Fruit fly (Drosophila melanogaster) whole organism, embryonic: ENCODE measurements around the gene CG13096.
A peak's percentile ranks its signal among the peaks of the same experiment; 100 is the strongest.

Source experiments
- Awh ChIP-seq: fragments of 200-800 bp; sonication (Bioruptor generic); IDR thresholded peaks from 2 replicates; pipeline ENCODE4, ENCODE4 v1.3.6; 2022; ENCODE audit warnings: missing biosample characterization, missing genetic modification characterization
- CG10979 ChIP-seq: fragments of 200-800 bp; sonication (Bioruptor generic); optimal IDR thresholded peaks from 2 replicates; lab custom pipeline; 2018; ENCODE audit warnings: missing biosample characterization, mild to moderate bottlenecking, missing genetic modification characterization, moderate library complexity
- CG11723 ChIP-seq: fragments of 200-800 bp; sonication (Bioruptor generic); optimal IDR thresholded peaks from 2 replicates; lab custom pipeline; 2017; ENCODE audit warnings: missing biosample characterization, mild to moderate bottlenecking, missing genetic modification characterization
- CG12104 ChIP-seq: fragments of 200-800 bp; sonication (Bioruptor generic); optimal IDR thresholded peaks from 3 replicates; lab custom pipeline; 2016; ENCODE audit warnings: missing biosample characterization, missing genetic modification characterization
- CG12299 ChIP-seq: fragments of 200-800 bp; sonication (Bioruptor generic); optimal IDR thresholded peaks from 2 replicates; lab custom pipeline; 2018; ENCODE audit warnings: missing biosample characterization, mild to moderate bottlenecking, missing genetic modification characterization
- CG13624 ChIP-seq: fragments of 200-800 bp; sonication (Bioruptor generic); optimal IDR thresholded peaks from 2 replicates; lab custom pipeline; 2016; ENCODE audit warnings: missing biosample characterization, missing genetic modification characterization
- CG14860 ChIP-seq: fragments of 200-800 bp; sonication (Bioruptor generic); IDR thresholded peaks from 3 replicates; pipeline ENCODE4 v1.3.6; 2022; ENCODE audit warnings: missing biosample characterization, missing genetic modification characterization; ENCODE audit not compliant: partially characterized antibody
- CG1529 ChIP-seq: fragments of 200-800 bp; sonication (Bioruptor generic); optimal IDR thresholded peaks from 3 replicates; lab custom pipeline; 2018; ENCODE audit warnings: missing biosample characterization, missing genetic modification characterization
- CG16779 ChIP-seq: fragments of 200-800 bp; sonication (Bioruptor generic); IDR thresholded peaks from 2 replicates; pipeline ENCODE4 v1.3.6; 2022; ENCODE audit warnings: missing biosample characterization, missing genetic modification characterization
- CG17328 ChIP-seq: fragments of 200-800 bp; sonication (Bioruptor generic); IDR thresholded peaks from 2 replicates; pipeline ENCODE4 v1.3.6; 2022; ENCODE audit warnings: missing biosample characterization, missing genetic modification characterization
- CG17802 ChIP-seq: fragments of 200-800 bp; sonication (Bioruptor generic); optimal IDR thresholded peaks from 2 replicates; lab custom pipeline; 2018; ENCODE audit warnings: missing biosample characterization, mild to moderate bottlenecking, missing genetic modification characterization, moderate library complexity
- CG2678 ChIP-seq: fragments of 200-800 bp; sonication (Bioruptor generic); optimal IDR thresholded peaks from 3 replicates; lab custom pipeline; 2019; ENCODE audit warnings: missing biosample characterization, mild to moderate bottlenecking, missing genetic modification characterization, moderate library complexity
- CG31441 ChIP-seq: fragments of 200-800 bp; sonication (Bioruptor generic); IDR thresholded peaks from 2 replicates; pipeline ENCODE4 v1.3.6; 2022; ENCODE audit warnings: missing biosample characterization, missing genetic modification characterization
- CG4328 ChIP-seq: fragments of 200-800 bp; sonication (Bioruptor generic); optimal IDR thresholded peaks from 3 replicates; lab custom pipeline; 2017; ENCODE audit warnings: missing biosample characterization, missing genetic modification reagents, missing genetic modification characterization
- CG4424 ChIP-seq: fragments of 200-800 bp; sonication (Bioruptor generic); optimal IDR thresholded peaks from 3 replicates; lab custom pipeline; 2016; ENCODE audit warnings: missing biosample characterization, missing genetic modification characterization
- CG5953 ChIP-seq: fragments of 200-800 bp; sonication (Bioruptor generic); IDR thresholded peaks from 2 replicates; pipeline ENCODE4 v1.3.6; 2022; ENCODE audit warnings: missing biosample characterization, missing genetic modification characterization
- CG6689 ChIP-seq: fragments of 200-800 bp; sonication (Bioruptor generic); IDR thresholded peaks from 2 replicates; pipeline ENCODE4 v1.3.6; 2022; ENCODE audit warnings: missing biosample characterization, missing genetic modification characterization
- CG8281 ChIP-seq: fragments of 200-800 bp; sonication (Bioruptor generic); optimal IDR thresholded peaks from 2 replicates; lab custom pipeline; 2018; ENCODE audit warnings: missing biosample characterization, mild to moderate bottlenecking, missing genetic modification characterization, moderate library complexity
- CG8765 ChIP-seq: fragments of 200-800 bp; sonication (Bioruptor generic); IDR thresholded peaks from 2 replicates; pipeline ENCODE4 v1.3.6; 2022; ENCODE audit warnings: missing biosample characterization, missing genetic modification characterization
- CG9609 ChIP-seq: fragments of 200-800 bp; sonication (Bioruptor generic); optimal IDR thresholded peaks from 3 replicates; lab custom pipeline; 2016; ENCODE audit warnings: missing biosample characterization, missing genetic modification characterization
- Dip2 ChIP-seq: fragments of 200-800 bp; sonication (Bioruptor generic); IDR thresholded peaks from 2 replicates; pipeline ENCODE4 v1.3.6; 2022; ENCODE audit warnings: missing biosample characterization, missing genetic modification characterization
- Gsc ChIP-seq: fragments of 200-800 bp; sonication (Bioruptor generic); IDR thresholded peaks from 2 replicates; pipeline ENCODE4 v1.3.6; 2022; ENCODE audit warnings: missing biosample characterization, missing genetic modification characterization
- HLH4C ChIP-seq: fragments of 200-800 bp; sonication (Bioruptor generic); IDR thresholded peaks from 3 replicates; pipeline ENCODE4 v1.3.6; 2022; ENCODE audit warnings: missing biosample characterization, missing genetic modification characterization; ENCODE audit not compliant: partially characterized antibody
- Hr51 ChIP-seq, 2 experiments: fragments of 200-800 bp; sonication (Bioruptor generic); optimal IDR thresholded peaks; 2 replicates in 1 of 2; 3 replicates in 1 of 2; lab custom pipeline; 2016 to 2018; ENCODE audit warnings: missing biosample characterization in 2 of 2, missing genetic modification characterization in 2 of 2, mild to moderate bottlenecking in 1 of 2, moderate library complexity in 1 of 2
- Meics ChIP-seq: fragments of 200-800 bp; sonication (Bioruptor generic); optimal IDR thresholded peaks from 2 replicates; lab custom pipeline; 2017; ENCODE audit warnings: missing biosample characterization, mild to moderate bottlenecking, missing genetic modification characterization
- Mes4 ChIP-seq: fragments of 200-800 bp; sonication (Bioruptor generic); optimal IDR thresholded peaks from 2 replicates; lab custom pipeline; 2016; ENCODE audit warnings: missing biosample characterization, missing genetic modification characterization
- NK7.1 ChIP-seq: fragments of 200-800 bp; sonication (Bioruptor generic); optimal IDR thresholded peaks from 3 replicates; lab custom pipeline; 2016; ENCODE audit warnings: missing biosample characterization, missing genetic modification characterization
- Taf1 ChIP-seq: fragments of 200-800 bp; sonication (Bioruptor generic); IDR thresholded peaks from 2 replicates; pipeline ENCODE4 v1.3.6; 2022; ENCODE audit warnings: missing biosample characterization, missing genetic modification characterization
- ara ChIP-seq: fragments of 200-800 bp; sonication (Bioruptor generic); IDR thresholded peaks from 2 replicates; pipeline ENCODE4 v1.3.6; 2022; ENCODE audit warnings: missing biosample characterization, missing genetic modification characterization
- bsh ChIP-seq, 2 experiments: fragments of 200-800 bp; sonication (Bioruptor generic); optimal IDR thresholded peaks; 2 replicates each; lab custom pipeline; 2017 to 2018; ENCODE audit warnings: mild to moderate bottlenecking in 2 of 2, missing biosample characterization in 2 of 2, missing genetic modification characterization in 2 of 2, moderate library complexity in 1 of 2
- cg ChIP-seq: fragments of 200-800 bp; sonication (Bioruptor generic); optimal IDR thresholded peaks from 3 replicates; lab custom pipeline; 2019; ENCODE audit warnings: missing biosample characterization, mild to moderate bottlenecking, missing genetic modification characterization, moderate library complexity
- ci ChIP-seq: fragments of 200-800 bp; sonication (Bioruptor generic); IDR thresholded peaks from 3 replicates; pipeline ENCODE4 v1.3.6; 2022; ENCODE audit warnings: missing biosample characterization, missing genetic modification characterization
- dmrt11E ChIP-seq: fragments of 200-800 bp; sonication (Bioruptor generic); optimal IDR thresholded peaks from 3 replicates; lab custom pipeline; 2018; ENCODE audit warnings: missing biosample characterization, mild to moderate bottlenecking, missing genetic modification characterization, moderate library complexity
- fd64A ChIP-seq: fragments of 200-800 bp; sonication (Bioruptor generic); optimal IDR thresholded peaks from 3 replicates; lab custom pipeline; 2018; ENCODE audit warnings: missing biosample characterization, mild to moderate bottlenecking, missing genetic modification characterization
- hkb ChIP-seq, 2 experiments: fragments of 200-800 bp in 1 of 2; fragments of >200 bp in 1 of 2; sonication (Bioruptor generic) in 1 of 2; IDR thresholded peaks in 1 of 2; optimal IDR thresholded peaks in 1 of 2; 2 replicates each; pipeline versions ENCODE4 v1.3.6 to Lab custom; 2017 to 2022; ENCODE audit warnings: missing biosample characterization in 1 of 2, missing genetic modification characterization in 1 of 2
- inv ChIP-seq: fragments of 200-800 bp; sonication (Bioruptor generic); IDR thresholded peaks from 2 replicates; pipeline ENCODE4 v1.3.6; 2022; ENCODE audit warnings: missing biosample characterization, missing genetic modification characterization; ENCODE audit not compliant: partially characterized antibody
- ken ChIP-seq: fragments of 200-800 bp; sonication (Bioruptor generic); IDR thresholded peaks from 3 replicates; pipeline ENCODE4 v1.3.6; 2022; ENCODE audit warnings: missing biosample characterization, missing genetic modification characterization
- lbe ChIP-seq: fragments of 200-800 bp; sonication (Bioruptor generic); optimal IDR thresholded peaks from 2 replicates; lab custom pipeline; 2016; ENCODE audit warnings: missing biosample characterization, mild to moderate bottlenecking, missing genetic modification characterization
- mirr ChIP-seq: fragments of 200-800 bp; sonication (Bioruptor generic); optimal IDR thresholded peaks from 3 replicates; lab custom pipeline; 2018; ENCODE audit warnings: missing biosample characterization, mild to moderate bottlenecking, missing genetic modification characterization
- nerfin-2 ChIP-seq: fragments of 200-800 bp; sonication (Bioruptor generic); IDR thresholded peaks from 2 replicates; pipeline ENCODE4 v1.3.6; 2022; ENCODE audit warnings: missing biosample characterization, missing genetic modification characterization; ENCODE audit not compliant: partially characterized antibody
- pho ChIP-seq: fragments of 200-800 bp; sonication (Bioruptor generic); optimal IDR thresholded peaks from 2 replicates; lab custom pipeline; 2016; ENCODE audit warnings: missing biosample characterization, missing genetic modification characterization
- phol ChIP-seq: fragments of 200-800 bp; sonication (Bioruptor generic); optimal IDR thresholded peaks from 3 replicates; lab custom pipeline; 2018; ENCODE audit warnings: missing biosample characterization, mild to moderate bottlenecking, missing genetic modification characterization, moderate library complexity
- pum ChIP-seq: fragments of 200-800 bp; sonication (Bioruptor generic); optimal IDR thresholded peaks from 2 replicates; lab custom pipeline; 2016; ENCODE audit warnings: missing biosample characterization, missing genetic modification characterization
- schlank ChIP-seq: fragments of 200-800 bp; sonication (Bioruptor generic); optimal IDR thresholded peaks from 2 replicates; lab custom pipeline; 2018; ENCODE audit warnings: missing biosample characterization, mild to moderate bottlenecking, missing genetic modification characterization
- slbo ChIP-seq: fragments of 200-800 bp; sonication (Bioruptor generic); IDR thresholded peaks from 2 replicates; pipeline ENCODE4 v1.3.6; 2022; ENCODE audit warnings: missing biosample characterization, missing genetic modification characterization
- trh ChIP-seq: fragments of 200-800 bp; sonication (Bioruptor generic); optimal IDR thresholded peaks from 2 replicates; lab custom pipeline; 2016; ENCODE audit warnings: missing biosample characterization, missing genetic modification characterization
- tup ChIP-seq: fragments of 200-800 bp; sonication (Bioruptor generic); optimal IDR thresholded peaks from 2 replicates; lab custom pipeline; 2016; ENCODE audit warnings: missing biosample characterization, mild to moderate bottlenecking, missing genetic modification characterization, moderate library complexity
- wek ChIP-seq: fragments of 200-800 bp; sonication (Bioruptor generic); optimal IDR thresholded peaks from 3 replicates; lab custom pipeline; 2018; ENCODE audit warnings: missing biosample characterization, mild to moderate bottlenecking, missing genetic modification characterization, moderate library complexity

CG13096 gene

dm6 chr2L:8535394-8536176 is 23.9 kb upstream of the CG13096 start (continued):
- TF ChIP-seq mirr (GFP tag; lab: Kevin White, UChicago) (no peak), Gsc (no peak), CG5953 (GFP tag; lab: Robert Waterston, UW) (peak; percentile 29; the same call in 1 of the 2 replicates), CG12104 (GFP tag; lab: Kevin White, UChicago) (peak; percentile 93), lbe (GFP tag; lab: Kevin White, UChicago) (peak; percentile 59), nerfin-2 (no peak), HLH4C (GFP tag; lab: Robert Waterston, UW) (no peak), wek (no peak), Awh (GFP tag; lab: Robert Waterston, UW) (no peak; the same call in 1 of the 2 replicates), Mes4 (GFP tag; lab: Kevin White, UChicago) (peak; percentile 27), phol (tag; lab: Kevin White, UChicago) (peak; percentile 96), CG10979 (peak; percentile 95), tup (GFP tag; lab: Kevin White, UChicago) (peak; percentile 33), hkb (optimal IDR thresholded peaks at IDR 0.05; lab: Kevin White, UChicago) (no peak), hkb (GFP tag; IDR thresholded peaks at IDR 0.05; lab: Robert Waterston, UW) (peak; percentile 71; the same call in 1 of the 2 replicates), pho (GFP tag; lab: Kevin White, UChicago) (peak; percentile 66), CG17328 (GFP tag; lab: Robert Waterston, UW) (peak; percentile 48; the same call in 1 of the 2 replicates), CG9609 (GFP tag; lab: Kevin White, UChicago) (peak; percentile 5), NK7.1 (peak; percentile 35), CG13624 (peak; percentile 28), CG4424 (GFP tag; lab: Kevin White, UChicago) (peak; percentile 92), CG6689 (GFP tag; lab: Robert Waterston, UW) (peak; percentile 85), ci (peak; percentile 72), CG16779 (GFP tag; lab: Robert Waterston, UW) (no peak), pum (GFP tag; lab: Kevin White, UChicago) (no peak), CG11723 (peak; percentile 91), CG14860 (GFP tag; lab: Robert Waterston, UW) (no peak), inv (no peak), ken (GFP tag; lab: Robert Waterston, UW) (no peak; the same call in none of the 3 replicates), cg (GFP tag; lab: Kevin White, UChicago) (no peak), dmrt11E (tag; lab: Kevin White, UChicago) (peak; percentile 92), trh (peak; percentile 85), Dip2 (GFP tag; lab: Robert Waterston, UW) (0 out of 2 replicates have a peak, but pooled peaks have one; percentile 44), bsh (GFP tag; optimal IDR thresholded peaks at IDR 0.05; lab: Kevin White, UChicago) (peak; percentile 91 to 92), CG8281 (tag; lab: Kevin White, UChicago) (peak; percentile 85), Meics (GFP tag; lab: Kevin White, UChicago) (peak; percentile 96), schlank (peak; percentile 44), CG17802 (tag; lab: Kevin White, UChicago) (peak; percentile 52), ara (peak; percentile 75), CG1529 (GFP tag; lab: Kevin White, UChicago) (peak; percentile 70), CG2678 (peak; percentile 98), CG4328 (GFP tag; lab: Kevin White, UChicago) (peak; percentile 90), CG8765 (GFP tag; lab: Robert Waterston, UW) (no peak), slbo (GFP tag; lab: Robert Waterston, UW) (peak; percentile 87), CG31441 (GFP tag; lab: Robert Waterston, UW) (peak; percentile 86), CG12299 (tag; lab: Kevin White, UChicago) (peak; percentile 85), Taf1 (GFP tag; lab: Robert Waterston, UW) (peak; percentile 28; the same call in 1 of the 2 replicates), Hr51 (GFP tag; optimal IDR thresholded peaks at IDR 0.05; lab: Kevin White, UChicago) (peak in 1 of 2 experiments; percentile 96), fd64A (GFP tag; lab: Kevin White, UChicago) (peak; percentile 10)
